Fruit fly (Drosophila melanogaster): ENCODE results near the gene ng3.

Gene ng3

DNA sequence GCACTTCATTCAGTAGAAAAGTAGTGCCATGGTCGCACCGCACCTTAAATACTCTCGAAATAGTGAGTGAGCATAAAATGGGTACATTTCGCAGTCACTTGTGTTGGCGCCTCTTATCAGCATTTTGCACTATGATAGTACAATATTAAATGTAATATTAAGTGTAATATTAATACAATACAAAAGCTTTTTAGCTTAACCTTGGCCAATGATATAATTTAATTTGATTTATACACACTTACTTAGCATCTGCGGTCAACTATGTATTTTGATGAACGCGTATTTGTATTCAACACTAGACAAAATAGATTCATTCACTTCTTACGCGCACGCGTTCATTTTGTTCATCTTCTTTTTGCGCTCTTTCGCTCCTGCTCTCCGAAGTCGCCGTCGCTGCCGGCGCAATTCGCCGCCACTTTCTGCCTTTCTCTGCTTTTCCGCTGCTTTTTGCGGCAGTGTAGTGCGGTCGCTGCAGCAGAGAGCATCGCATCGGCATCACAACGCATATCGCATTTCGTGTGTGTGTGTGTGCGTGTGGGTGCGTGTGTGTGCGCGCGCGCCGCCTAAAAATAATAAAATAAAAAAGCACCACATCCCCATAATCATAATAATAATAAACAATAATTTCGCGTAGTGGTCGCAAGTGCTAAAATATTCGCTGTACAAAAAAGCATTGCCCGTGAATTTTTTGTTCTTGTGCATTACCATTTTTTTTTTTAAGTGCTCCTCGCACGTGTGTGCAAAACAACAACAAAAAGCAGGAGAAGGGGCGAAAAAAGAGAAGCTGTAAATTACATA, 47.2 kb upstream of the ng3 start (continued):
- TF ChIP-seq zf30C (GFP tag; optimal IDR thresholded peaks at IDR 0.05): peak; percentile 68
- TF ChIP-seq CG17186 (GFP tag; optimal IDR thresholded peaks at IDR 0.05): no peak
- TF ChIP-seq slp2 (GFP tag; optimal IDR thresholded peaks at IDR 0.05): no peak
- 0 out of 2 replicates have a peak, but pooled peaks have one; percentile 11 for TF ChIP-seq CG14014 (GFP tag; IDR thresholded peaks at IDR 0.05)
- no peak for TF ChIP-seq ash1 (GFP tag; optimal IDR thresholded peaks at IDR 0.05)
- TF ChIP-seq Hand (GFP tag; optimal IDR thresholded peaks at IDR 0.05): no peak
- TF ChIP-seq CG18619 (GFP tag; optimal IDR thresholded peaks at IDR 0.05): peak; percentile 29
- no peak for TF ChIP-seq disco-r (GFP tag; optimal IDR thresholded peaks at IDR 0.05)
- TF ChIP-seq CG8290 (GFP tag; optimal IDR thresholded peaks at IDR 0.05): peak; percentile 39
- TF ChIP-seq CG8290 (tag; optimal IDR thresholded peaks at IDR 0.05): peak; percentile 23 to 30
- TF ChIP-seq CG30403 (GFP tag; optimal IDR thresholded peaks at IDR 0.05): peak; percentile 48
- no peak for TF ChIP-seq sima (GFP tag; optimal IDR thresholded peaks at IDR 0.05)
- TF ChIP-seq CG7786 (GFP tag; optimal IDR thresholded peaks at IDR 0.05): no peak
- no peak for TF ChIP-seq CG31365 (tag; optimal IDR thresholded peaks at IDR 0.05)
- peak; percentile 21 for TF ChIP-seq CG17385 (GFP tag; optimal IDR thresholded peaks at IDR 0.05)
- TF ChIP-seq ken (GFP tag; IDR thresholded peaks at IDR 0.05): 0 out of 3 replicates have a peak, but pooled peaks have one; percentile 23
- no peak for TF ChIP-seq HmgD (GFP tag; optimal IDR thresholded peaks at IDR 0.05)
- peak; percentile 27; the same call in 1 of the 3 replicates for TF ChIP-seq sr (GFP tag; IDR thresholded peaks at IDR 0.05)
- TF ChIP-seq dati (GFP tag; IDR thresholded peaks at IDR 0.05): no peak
- TF ChIP-seq NFAT (GFP tag; IDR thresholded peaks at IDR 0.05): no peak
- TF ChIP-seq CG14860 (GFP tag; IDR thresholded peaks at IDR 0.05; ENCODE audit: partially characterized antibody): no peak
- no peak for TF ChIP-seq CG3065 (GFP tag; optimal IDR thresholded peaks at IDR 0.05)
- TF ChIP-seq B-H1 (GFP tag; IDR thresholded peaks at IDR 0.05): no peak; the same call in 2 of the 3 replicates
- no peak for TF ChIP-seq CG4404 (GFP tag; IDR thresholded peaks at IDR 0.05)
- 0 out of 2 replicates have a peak, but pooled peaks have one; percentile 8 for TF ChIP-seq CG42726 (GFP tag; IDR thresholded peaks at IDR 0.05; ENCODE audit: partially characterized antibody)
- TF ChIP-seq Xrp1 (GFP tag; IDR thresholded peaks at IDR 0.05): peak; percentile 18; the same call in 1 of the 2 replicates
- TF ChIP-seq lola (GFP tag; optimal IDR thresholded peaks at IDR 0.05): peak in 1 of 3 experiments; percentile 9
- no peak for TF ChIP-seq CG4730 (GFP tag; IDR thresholded peaks at IDR 0.05)
- TF ChIP-seq CG4424 (GFP tag; optimal IDR thresholded peaks at IDR 0.05): peak; percentile 32
- no peak for TF ChIP-seq gfzf (GFP tag; optimal IDR thresholded peaks at IDR 0.05)
- no peak for TF ChIP-seq btn (GFP tag; optimal IDR thresholded peaks at IDR 0.05)
- TF ChIP-seq Mrtf (GFP tag; IDR thresholded peaks at IDR 0.05): no peak
- no peak for TF ChIP-seq br (optimal IDR thresholded peaks at IDR 0.05)
- no peak for TF ChIP-seq CG5245 (GFP tag; optimal IDR thresholded peaks at IDR 0.05)
- no peak for TF ChIP-seq CG17829 (tag; optimal IDR thresholded peaks at IDR 0.05)
- TF ChIP-seq CG9932 (GFP tag; IDR thresholded peaks at IDR 0.05): peak; percentile 36
- TF ChIP-seq seq (GFP tag; IDR thresholded peaks at IDR 0.05): peak; percentile 39; the same call in 1 of the 2 replicates
- TF ChIP-seq TFAM (GFP tag; optimal IDR thresholded peaks at IDR 0.05): no peak
- peak; percentile 8 for TF ChIP-seq tio (GFP tag; optimal IDR thresholded peaks at IDR 0.05)
- TF ChIP-seq Dll (GFP tag; IDR thresholded peaks at IDR 0.05; ENCODE audit: partially characterized antibody): no peak
- no peak for TF ChIP-seq CG12744 (GFP tag; optimal IDR thresholded peaks at IDR 0.05)
- no peak for TF ChIP-seq CG31388 (GFP tag; optimal IDR thresholded peaks at IDR 0.05)
- TF ChIP-seq CG1832 (GFP tag; optimal IDR thresholded peaks at IDR 0.05): no peak
- no peak for TF ChIP-seq CG8089 (GFP tag; optimal IDR thresholded peaks at IDR 0.05)
- TF ChIP-seq CG4854 (GFP tag; optimal IDR thresholded peaks at IDR 0.05): no peak
- TF ChIP-seq zen (tag; optimal IDR thresholded peaks at IDR 0.05): no peak
- TF ChIP-seq CG10366 (GFP tag; IDR thresholded peaks at IDR 0.05): peak; percentile 47
- TF ChIP-seq odd (GFP tag; optimal IDR thresholded peaks at IDR 0.05): peak; percentile 19
- no peak for TF ChIP-seq sob (GFP tag; IDR thresholded peaks at IDR 0.05)
- TF ChIP-seq CG3163 (GFP tag; optimal IDR thresholded peaks at IDR 0.05): no peak
